Fruit fly (Drosophila melanogaster) whole organism, pupa: ENCODE measurements around the gene Nazo.

Source experiments
- CG10348 ChIP-seq: fragments of 200-800 bp; sonication (Bioruptor generic); IDR thresholded peaks from 2 replicates; pipeline ENCODE4 v1.3.6; 2022; ENCODE audit warnings: missing biosample characterization, missing genetic modification characterization
- CG12605 ChIP-seq: fragments of 200-800 bp; sonication (Bioruptor generic); IDR thresholded peaks from 2 replicates; pipeline ENCODE4 v1.3.6; 2022; ENCODE audit warnings: missing biosample characterization, missing genetic modification characterization
- CG13204 ChIP-seq: fragments of 200-800 bp; sonication (Bioruptor generic); optimal IDR thresholded peaks from 2 replicates; lab custom pipeline; 2018; ENCODE audit warnings: missing biosample characterization, mild to moderate bottlenecking, missing genetic modification characterization, moderate library complexity
- CG14655 ChIP-seq: fragments of 200-800 bp; sonication (Bioruptor generic); optimal IDR thresholded peaks from 3 replicates; lab custom pipeline; 2017; ENCODE audit warnings: mild to moderate bottlenecking, missing biosample characterization, missing genetic modification reagents, missing genetic modification characterization
- CG15710 ChIP-seq: fragments of 200-800 bp; sonication (Bioruptor generic); optimal IDR thresholded peaks from 2 replicates; lab custom pipeline; 2018; ENCODE audit warnings: missing biosample characterization, mild to moderate bottlenecking, missing genetic modification characterization, moderate library complexity
- CG17806 ChIP-seq: fragments of 200-800 bp; sonication (Bioruptor generic); optimal IDR thresholded peaks from 2 replicates; lab custom pipeline; 2018; ENCODE audit warnings: missing biosample characterization, mild to moderate bottlenecking, missing genetic modification characterization, moderate library complexity
- CG32121 ChIP-seq: fragments of 200-800 bp; sonication (Bioruptor generic); IDR thresholded peaks from 2 replicates; pipeline ENCODE4 v1.3.6; 2022; ENCODE audit warnings: missing biosample characterization, missing genetic modification characterization
- CG34367 ChIP-seq: fragments of 200-800 bp; sonication (Bioruptor generic); optimal IDR thresholded peaks from 2 replicates; lab custom pipeline; 2018; ENCODE audit warnings: missing biosample characterization, mild to moderate bottlenecking, missing genetic modification characterization
- CG4496 ChIP-seq: fragments of 200-800 bp; sonication (Bioruptor generic); IDR thresholded peaks from 3 replicates; pipeline ENCODE4 v1.3.6; 2022; ENCODE audit warnings: missing biosample characterization, missing genetic modification characterization
- CG8159 ChIP-seq: fragments of 200-800 bp; sonication (Bioruptor generic); optimal IDR thresholded peaks from 3 replicates; lab custom pipeline; 2018; ENCODE audit warnings: missing biosample characterization, mild to moderate bottlenecking, missing genetic modification characterization, moderate library complexity
- CG8301 ChIP-seq: fragments of 200-800 bp; sonication (Bioruptor generic); optimal IDR thresholded peaks from 2 replicates; lab custom pipeline; 2018; ENCODE audit warnings: missing biosample characterization, mild to moderate bottlenecking, missing genetic modification characterization
- CG9948 ChIP-seq: fragments of 200-800 bp; sonication (Bioruptor generic); optimal IDR thresholded peaks from 2 replicates; lab custom pipeline; 2018; ENCODE audit warnings: missing biosample characterization, mild to moderate bottlenecking, missing genetic modification characterization, moderate library complexity
- D1 ChIP-seq: fragments of 200-800 bp; sonication (Bioruptor generic); optimal IDR thresholded peaks from 2 replicates; lab custom pipeline; 2018; ENCODE audit warnings: missing biosample characterization, mild to moderate bottlenecking, missing genetic modification characterization, moderate library complexity
- EcR ChIP-seq: fragments of 200-800 bp; sonication (Bioruptor generic); optimal IDR thresholded peaks from 3 replicates; lab custom pipeline; 2019; ENCODE audit warnings: missing biosample characterization, missing genetic modification characterization, mild to moderate bottlenecking, moderate library complexity, missing genetic modification reagents
- Ets98B ChIP-seq: fragments of 200-800 bp; sonication (Bioruptor generic); IDR thresholded peaks from 2 replicates; pipeline ENCODE4 v1.3.6; 2022; ENCODE audit warnings: missing biosample characterization, missing genetic modification characterization
- Pif1A ChIP-seq: fragments of 200-800 bp; sonication (Bioruptor generic); optimal IDR thresholded peaks from 3 replicates; lab custom pipeline; 2016; ENCODE audit warnings: missing biosample characterization, missing genetic modification characterization
- Pif1B ChIP-seq: fragments of 200-800 bp; sonication (Bioruptor generic); optimal IDR thresholded peaks from 3 replicates; lab custom pipeline; 2016; ENCODE audit warnings: missing biosample characterization, missing genetic modification characterization
- Snoo ChIP-seq: fragments of 200-800 bp; sonication (Bioruptor generic); optimal IDR thresholded peaks from 3 replicates; lab custom pipeline; 2017; ENCODE audit warnings: missing biosample characterization, mild to moderate bottlenecking, missing genetic modification characterization, inconsistent platforms
- fd96Ca ChIP-seq: fragments of 200-800 bp; sonication (Bioruptor generic); IDR thresholded peaks from 3 replicates; pipeline ENCODE4 v1.3.6; 2022; ENCODE audit warnings: missing biosample characterization, missing genetic modification characterization
- gl ChIP-seq: fragments of 200-800 bp; sonication (Bioruptor generic); optimal IDR thresholded peaks from 2 replicates; lab custom pipeline; 2018; ENCODE audit warnings: missing biosample characterization, mild to moderate bottlenecking, missing genetic modification characterization
- rn ChIP-seq: fragments of 200-800 bp; sonication (Bioruptor generic); IDR thresholded peaks from 2 replicates; pipeline ENCODE4 v1.3.6; 2022; ENCODE audit warnings: missing biosample characterization, missing genetic modification characterization

The Nazo gene

dm6 chr3R:8317215-8317614 is 29.5 kb downstream of the Nazo start, which contains the start of gene Ctr1B:
Gene Ctr1B, plus strand, starts transcription at chr3R:8317612.
- TF ChIP-seq Pif1A (GFP tag; lab: Kevin White, UChicago) (no peak), CG8159 (tag; lab: Kevin White, UChicago) (no peak)
- TF ChIP-seq, all 21 proteins: peak for 0

dm6 chr3R:8317709-8318335 is 30.1 kb downstream of the Nazo start:
- TF ChIP-seq CG32121 (GFP tag; lab: Robert Waterston, UW) (no peak), gl (tag; lab: Kevin White, UChicago) (no peak), CG4496 (GFP tag; lab: Robert Waterston, UW) (0 out of 3 replicates have a peak, but pooled peaks have one; percentile 21), CG12605 (GFP tag; lab: Robert Waterston, UW) (peak; percentile 65), Ets98B (GFP tag; lab: Robert Waterston, UW) (peak; percentile 60; the same call in 1 of the 2 replicates)

- TF ChIP-seq D1 (tag; lab: Kevin White, UChicago), result no peak
- TF ChIP-seq gl (tag; lab: Kevin White, UChicago), result no peak
- TF ChIP-seq CG15710, result no peak
- TF ChIP-seq EcR, result no peak
- TF ChIP-seq CG34367 (tag; lab: Kevin White, UChicago), result no peak
- no peak for TF ChIP-seq CG13204 (GFP tag; lab: Kevin White, UChicago)
- no peak for TF ChIP-seq fd96Ca (GFP tag; lab: Robert Waterston, UW)
- TF ChIP-seq Pif1A (GFP tag; lab: Kevin White, UChicago), result no peak
- TF ChIP-seq CG8159 (tag; lab: Kevin White, UChicago), result no peak
- no peak for TF ChIP-seq rn (GFP tag; lab: Robert Waterston, UW)
- TF ChIP-seq Ets98B (GFP tag; lab: Robert Waterston, UW), result no peak
- no peak for TF ChIP-seq Pif1B (GFP tag; lab: Kevin White, UChicago)
- TF ChIP-seq CG10348, result no peak
- no peak for TF ChIP-seq CG12605 (GFP tag; lab: Robert Waterston, UW)
- no peak for TF ChIP-seq CG17806 (tag; lab: Kevin White, UChicago)
- TF ChIP-seq CG14655 (GFP tag; lab: Kevin White, UChicago), result no peak
- TF ChIP-seq Snoo (tag; lab: Kevin White, UChicago), result no peak
- TF ChIP-seq, all 21 proteins: peak for 0
Observed at dm6 chr3R:8321447-8321846, 33.8 kb downstream of the Nazo start, which contains the start of gene Or85a. Gene Or85a, plus strand, starts transcription at chr3R:8321747.

dm6 chr3R:8324016-8324415 is 36.3 kb downstream of the Nazo start, which contains the start of gene CG7443:
Gene CG7443, plus strand, starts transcription at chr3R:8324316.
- TF ChIP-seq gl (tag; lab: Kevin White, UChicago) (no peak), rn (GFP tag; lab: Robert Waterston, UW) (no peak), CG15710 (no peak), D1 (tag; lab: Kevin White, UChicago) (no peak), CG10348 (no peak), Snoo (tag; lab: Kevin White, UChicago) (no peak), CG32121 (GFP tag; lab: Robert Waterston, UW) (no peak), CG17806 (tag; lab: Kevin White, UChicago) (no peak), CG4496 (GFP tag; lab: Robert Waterston, UW) (no peak), CG8301 (tag; lab: Kevin White, UChicago) (no peak), CG14655 (GFP tag; lab: Kevin White, UChicago) (no peak), CG9948 (tag; lab: Kevin White, UChicago) (no peak), Pif1A (GFP tag; lab: Kevin White, UChicago) (no peak)

- TF ChIP-seq CG8301 (tag; lab: Kevin White, UChicago), result no peak
- no peak for TF ChIP-seq CG17806 (tag; lab: Kevin White, UChicago)
- no peak for TF ChIP-seq CG13204 (GFP tag; lab: Kevin White, UChicago)
- no peak for TF ChIP-seq Pif1A (GFP tag; lab: Kevin White, UChicago)
- TF ChIP-seq CG14655 (GFP tag; lab: Kevin White, UChicago), result no peak
- TF ChIP-seq Pif1B (GFP tag; lab: Kevin White, UChicago), result no peak
- no peak for TF ChIP-seq CG9948 (tag; lab: Kevin White, UChicago)
- TF ChIP-seq CG12605 (GFP tag; lab: Robert Waterston, UW), result no peak
- no peak for TF ChIP-seq CG10348
- TF ChIP-seq CG15710, result no peak
- TF ChIP-seq Ets98B (GFP tag; lab: Robert Waterston, UW), result no peak
- TF ChIP-seq Snoo (tag; lab: Kevin White, UChicago), result no peak
- TF ChIP-seq CG8159 (tag; lab: Kevin White, UChicago), result no peak
- TF ChIP-seq EcR, result no peak
- TF ChIP-seq CG34367 (tag; lab: Kevin White, UChicago), result no peak
- TF ChIP-seq rn (GFP tag; lab: Robert Waterston, UW), result no peak
- TF ChIP-seq CG32121 (GFP tag; lab: Robert Waterston, UW), result no peak
- no peak for TF ChIP-seq D1 (tag; lab: Kevin White, UChicago)
- TF ChIP-seq fd96Ca (GFP tag; lab: Robert Waterston, UW), result no peak
- TF ChIP-seq CG4496 (GFP tag; lab: Robert Waterston, UW), result no peak
Observed at dm6 chr3R:8326884-8327283, 39.2 kb downstream of the Nazo start.
